Worm (Caenorhabditis elegans) whole organism, early embryonic: ENCODE measurements around the gene F23B12.4.

ENCODE experiments used
- B0310.2 ChIP-seq: sonication (generic microtip); optimal IDR thresholded peaks from 2 replicates; lab custom pipeline; 2016; ENCODE audit warnings: mild to moderate bottlenecking, missing genetic modification characterization, missing compliant biosample characterization
- ama-1 ChIP-seq: fragments of 150-350 bp; optimal IDR thresholded peaks from 2 replicates; lab custom pipeline; 2014
- ceh-13 ChIP-seq: fragments of 200-800 bp; sonication (Bioruptor generic); optimal IDR thresholded peaks from 2 replicates; lab custom pipeline; 2018; ENCODE audit warnings: mild to moderate bottlenecking, missing genetic modification characterization, missing compliant biosample characterization
- ets-7 ChIP-seq: sonication (generic microtip); optimal IDR thresholded peaks from 2 replicates; lab custom pipeline; 2016; ENCODE audit warnings: missing genotype, missing genetic modification characterization, missing compliant biosample characterization
- flt-1 ChIP-seq: fragments of 200-800 bp; sonication (Bioruptor generic); IDR thresholded peaks from 2 replicates; pipeline ENCODE4 v1.3.6; 2022; ENCODE audit warnings: missing genetic modification characterization, missing compliant biosample characterization
- hnd-1 ChIP-seq: sonication (generic microtip); optimal IDR thresholded peaks from 2 replicates; lab custom pipeline; 2016; ENCODE audit warnings: missing genetic modification characterization, missing compliant biosample characterization
- tbx-37 ChIP-seq: fragments of 200-800 bp; sonication (Bioruptor generic); conservative IDR thresholded peaks from 2 replicates; pipeline ENCODE4 v1.3.6; 2022; ENCODE audit warnings: missing genetic modification reagents, missing genetic modification characterization, missing compliant biosample characterization

DNA sequence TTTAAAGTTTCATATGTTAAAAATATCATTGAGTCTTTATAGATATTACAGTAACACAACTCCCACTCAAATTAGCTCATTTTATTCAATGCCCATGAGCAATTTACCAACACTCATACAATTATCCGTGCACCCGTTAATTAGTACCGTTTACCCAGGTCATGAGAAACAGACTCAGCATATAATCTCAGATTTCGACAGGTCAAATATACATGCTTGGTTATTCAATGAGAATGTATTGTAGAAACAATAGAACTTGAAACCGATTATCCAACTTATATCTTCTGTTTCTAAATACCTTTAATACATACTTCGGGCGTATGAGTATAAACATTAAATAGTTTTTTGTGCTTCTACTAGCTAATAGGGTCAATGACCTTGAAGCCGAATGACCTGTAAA lies 4.7 kb upstream of the F23B12.4 start:
- TF ChIP-seq hnd-1 (tag; lab: Kevin White, UChicago) (no peak), B0310.2 (tag; lab: Kevin White, UChicago) (no peak), flt-1 (GFP tag; lab: Robert Waterston, UW) (no peak), ama-1 (lab: Kevin White, UChicago) (no peak), ets-7 (tag; lab: Kevin White, UChicago) (no peak), tbx-37 (GFP tag; lab: Robert Waterston, UW) (no peak), ceh-13 (GFP tag; lab: Kevin White, UChicago) (no peak)
